Worm (Caenorhabditis elegans) whole organism, L1 larva: ENCODE results near the gene F33E11.2.
A peak's percentile ranks its signal among the peaks of the same experiment; 100 is the strongest.
"Not testable (repeated sequence)": the region's sequence is repeated elsewhere in the genome, so short reads cannot be mapped to it uniquely, and the experiment has no call there.

ENCODE experiments used
- C04F5.9 ChIP-seq: sonication (generic microtip); optimal IDR thresholded peaks from 2 replicates; lab custom pipeline; 2016; ENCODE audit warnings: missing genetic modification characterization, missing compliant biosample characterization
- aly-2 ChIP-seq: fragments of 150-350 bp; optimal IDR thresholded peaks from 2 replicates; lab custom pipeline; 2014; ENCODE audit warnings: missing biosample characterization, missing genetic modification characterization
- ceh-63 ChIP-seq: fragments of 200-800 bp; sonication (Bioruptor generic); optimal IDR thresholded peaks from 2 replicates; lab custom pipeline; 2018; ENCODE audit warnings: mild to moderate bottlenecking, missing genetic modification characterization, missing compliant biosample characterization
- ceh-82 ChIP-seq, 3 experiments: fragments of 150-350 bp in 1 of 3; sonication (generic microtip) in 2 of 3; optimal IDR thresholded peaks; 2 replicates each; lab custom pipeline; 2014 to 2017; ENCODE audit warnings: missing biosample characterization in 3 of 3, missing genetic modification characterization in 3 of 3
- egl-27 ChIP-seq, 2 experiments: fragments of 150-350 bp in 1 of 2; sonication (generic microtip); optimal IDR thresholded peaks; 3 replicates each; lab custom pipeline; 2017 to 2018; ENCODE audit warnings: missing biosample characterization in 2 of 2, missing genetic modification characterization in 2 of 2, missing genetic modification reagents in 2 of 2
- fos-1 ChIP-seq: fragments of 150-350 bp; optimal IDR thresholded peaks from 2 replicates; lab custom pipeline; 2014; ENCODE audit warnings: missing biosample characterization, missing genetic modification characterization
- lsy-2 ChIP-seq, 2 experiments: fragments of 150-350 bp; optimal IDR thresholded peaks; 2 replicates each; lab custom pipeline; 2014; ENCODE audit warnings: missing biosample characterization in 2 of 2, missing genetic modification characterization in 2 of 2
- nhr-19 ChIP-seq: fragments of 200-800 bp; sonication (Bioruptor generic); conservative IDR thresholded peaks from 2 replicates; pipeline ENCODE4 v1.3.6; 2022; ENCODE audit warnings: missing genetic modification characterization, missing compliant biosample characterization
- nhr-28 ChIP-seq: fragments of 150-350 bp; optimal IDR thresholded peaks from 2 replicates; lab custom pipeline; 2014; ENCODE audit warnings: missing biosample characterization, missing genetic modification characterization
- nhr-76 ChIP-seq: sonication (generic microtip); optimal IDR thresholded peaks from 2 replicates; lab custom pipeline; 2017; ENCODE audit warnings: missing biosample characterization, missing genetic modification characterization
- unc-130 ChIP-seq: fragments of 150-350 bp; optimal IDR thresholded peaks from 2 replicates; lab custom pipeline; 2017; ENCODE audit warnings: missing biosample characterization, missing genetic modification characterization, inconsistent platforms
- unc-86 ChIP-seq: sonication (generic microtip); optimal IDR thresholded peaks from 2 replicates; lab custom pipeline; 2016; ENCODE audit warnings: missing genetic modification characterization, missing compliant biosample characterization
- ztf-11 ChIP-seq, 2 experiments: sonication (generic microtip); optimal IDR thresholded peaks; 2 replicates each; lab custom pipeline; 2016 to 2017; ENCODE audit warnings: missing genetic modification characterization in 2 of 2, missing biosample characterization in 1 of 2, missing compliant biosample characterization in 1 of 2

DNA sequence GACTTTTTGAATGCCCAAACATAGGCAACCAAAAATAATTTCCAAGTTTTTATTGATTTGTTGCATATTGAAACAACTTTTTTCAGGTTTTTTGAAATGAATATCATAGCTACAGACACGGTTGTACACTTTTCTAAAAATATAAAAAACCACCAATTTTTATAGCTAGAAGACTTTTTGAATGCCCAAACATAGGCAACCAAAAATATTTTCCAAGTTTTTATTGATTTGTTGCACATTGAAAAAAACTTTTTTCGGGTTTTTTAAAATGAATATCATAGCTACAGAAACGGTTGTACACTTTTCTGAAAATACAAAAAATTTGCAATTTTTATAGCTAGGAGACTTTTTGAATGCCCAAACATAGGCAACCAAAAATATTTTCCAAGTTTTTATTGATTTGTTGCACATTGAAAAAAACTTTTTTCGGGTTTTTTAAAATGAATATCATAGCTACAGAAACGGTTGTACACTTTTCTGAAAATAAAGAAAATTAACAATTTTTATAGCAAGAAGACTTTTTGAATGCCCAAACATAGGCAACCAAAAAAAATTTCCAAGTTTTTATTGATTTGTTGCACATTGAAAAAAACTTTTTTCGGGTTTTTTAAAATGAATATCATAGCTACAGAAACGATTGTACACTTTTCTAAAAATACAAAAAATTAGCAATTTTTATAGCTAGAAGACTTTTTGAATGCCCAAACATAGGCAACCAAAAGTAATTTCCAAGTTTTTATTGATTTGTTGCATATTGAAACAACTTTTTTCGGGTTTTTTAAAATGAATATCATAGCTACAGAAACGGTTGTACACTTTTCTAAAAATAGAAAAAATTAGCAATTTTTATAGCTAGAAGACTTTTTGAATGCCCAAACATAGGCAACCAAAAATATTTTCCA lies 32.4 kb upstream of the F33E11.2 start:
- not testable (repeated sequence) for TF ChIP-seq nhr-76 (tag; lab: Kevin White, UChicago); unc-130 (tag; lab: Kevin White, UChicago); fos-1 (tag; lab: Kevin White, UChicago); unc-86 (tag; lab: Kevin White, UChicago); egl-27 (tag; optimal IDR thresholded peaks at IDR 0.05; lab: Kevin White, UChicago); ceh-82 (tag; optimal IDR thresholded peaks at IDR 0.05; lab: Kevin White, UChicago); C04F5.9 (tag; lab: Kevin White, UChicago); lsy-2 (tag; optimal IDR thresholded peaks at IDR 0.05; lab: Kevin White, UChicago); ceh-63 (GFP tag; lab: Kevin White, UChicago); nhr-19 (GFP tag; lab: Robert Waterston, UW)
- TF ChIP-seq aly-2 (tag; lab: Kevin White, UChicago): peak; percentile 36
- peak; percentile 32 to 81 for TF ChIP-seq ztf-11 (tag; optimal IDR thresholded peaks at IDR 0.05; lab: Kevin White, UChicago)
- peak; percentile 40 for TF ChIP-seq nhr-28 (tag; lab: Kevin White, UChicago)
